Worm (Caenorhabditis elegans): Measurements from ENCODE around the gene cyk-7.

The cyk-7 gene

ce11 chrIII:7765974-7766373 is 29.2 kb downstream of the cyk-7 start, which contains the start of gene ZK686.2 (continued):
- TF ChIP-seq ces-1 (GFP tag; optimal IDR thresholded peaks at IDR 0.05) (no peak), R02D3.7 (tag; optimal IDR thresholded peaks at IDR 0.05) (peak; percentile 60), hmg-1.1 (GFP tag; IDR thresholded peaks at IDR 0.05) (no peak), ceh-62 (tag; optimal IDR thresholded peaks at IDR 0.05) (no peak), mxl-2 (GFP tag; conservative IDR thresholded peaks at IDR 0.05) (no peak), ztf-11 (tag; optimal IDR thresholded peaks at IDR 0.05) (no peak), ceh-82 (tag; optimal IDR thresholded peaks at IDR 0.05) (no peak), skn-1 (tag; optimal IDR thresholded peaks at IDR 0.05) (no peak), lin-13 (GFP tag; optimal IDR thresholded peaks at IDR 0.05) (no peak), hlh-11 (tag; optimal IDR thresholded peaks at IDR 0.05) (no peak), dve-1 (tag; optimal IDR thresholded peaks at IDR 0.05; ENCODE audit: insufficient read depth) (no peak), vab-7 (GFP tag; IDR thresholded peaks at IDR 0.05) (no peak), T26A8.4 (GFP tag; IDR thresholded peaks at IDR 0.05) (no peak), fkh-10 (GFP tag; optimal IDR thresholded peaks at IDR 0.05) (no peak), tra-1 (GFP tag; IDR thresholded peaks at IDR 0.05) (no peak), zip-11 (GFP tag; IDR thresholded peaks at IDR 0.05) (no peak), arid-1 (GFP tag; conservative IDR thresholded peaks at IDR 0.05) (no peak), dmd-9 (GFP tag; IDR thresholded peaks at IDR 0.05) (no peak), mes-2 (tag; optimal IDR thresholded peaks at IDR 0.05; ENCODE audit: poor library complexity, severe bottlenecking) (peak; percentile 67), nhr-41 (GFP tag; IDR thresholded peaks at IDR 0.05) (no peak), aly-2 (tag; optimal IDR thresholded peaks at IDR 0.05) (no peak), mdt-29 (GFP tag; IDR thresholded peaks at IDR 0.05) (no peak), rbr-2 (tag; optimal IDR thresholded peaks at IDR 0.05) (peak; percentile 2), Y48G9A.11 (GFP tag; IDR thresholded peaks at IDR 0.05) (peak; percentile 93), nhr-48 (tag; optimal IDR thresholded peaks at IDR 0.05) (no peak), set-16 (GFP tag; IDR thresholded peaks at IDR 0.05) (no peak), lin-1 (GFP tag; IDR thresholded peaks at IDR 0.05) (no peak), daf-16 (GFP tag; optimal IDR thresholded peaks at IDR 0.05) (no peak), daf-16 (tag; optimal IDR thresholded peaks at IDR 0.05) (peak; percentile 13), dmd-6 (GFP tag; IDR thresholded peaks at IDR 0.05) (no peak), mdl-1 (tag; optimal IDR thresholded peaks at IDR 0.05) (no peak), unc-39 (tag; optimal IDR thresholded peaks at IDR 0.05) (no peak), zfp-3 (GFP tag; conservative IDR thresholded peaks at IDR 0.05) (no peak), Y5F2A.4 (GFP tag; optimal IDR thresholded peaks at IDR 0.05) (no peak), F49E8.2 (tag; optimal IDR thresholded peaks at IDR 0.05; ENCODE audit: borderline replicate concordance) (no peak), pqm-1 (tag; optimal IDR thresholded peaks at IDR 0.05) (no peak), daf-8 (GFP tag; IDR thresholded peaks at IDR 0.05) (no peak), nhr-77 (tag; optimal IDR thresholded peaks at IDR 0.05) (no peak), nhr-10 (tag; optimal IDR thresholded peaks at IDR 0.05) (no peak), T20F7.1 (GFP tag; optimal IDR thresholded peaks at IDR 0.05) (peak; percentile 93), php-3 (GFP tag; IDR thresholded peaks at IDR 0.05) (no peak), hlh-30 (tag; optimal IDR thresholded peaks at IDR 0.05; ENCODE audit: insufficient read depth) (peak; percentile 1), D1046.2 (GFP tag; IDR thresholded peaks at IDR 0.05) (no peak), pha-4 (GFP tag; IDR thresholded peaks at IDR 0.05) (no peak), pha-4 (tag; optimal IDR thresholded peaks at IDR 0.05) (no peak), unc-130 (GFP tag; optimal IDR thresholded peaks at IDR 0.05) (no peak), nhr-28 (tag; optimal IDR thresholded peaks at IDR 0.05) (no peak), lir-3 (tag; optimal IDR thresholded peaks at IDR 0.05) (no peak), snpc-4 (tag; optimal IDR thresholded peaks at IDR 0.05) (no peak), nhr-76 (tag; optimal IDR thresholded peaks at IDR 0.05) (no peak), Y75B8A.6 (GFP tag; IDR thresholded peaks at IDR 0.05) (no peak), lin-38 (GFP tag; IDR thresholded peaks at IDR 0.05) (no peak), aha-1 (tag) (no peak), lin-15B (tag; optimal IDR thresholded peaks at IDR 0.05) (no peak)

All from whole organism, L4 larva.